Worm (Caenorhabditis elegans): ENCODE measurements around the gene asp-3.

The asp-3 gene

DNA sequence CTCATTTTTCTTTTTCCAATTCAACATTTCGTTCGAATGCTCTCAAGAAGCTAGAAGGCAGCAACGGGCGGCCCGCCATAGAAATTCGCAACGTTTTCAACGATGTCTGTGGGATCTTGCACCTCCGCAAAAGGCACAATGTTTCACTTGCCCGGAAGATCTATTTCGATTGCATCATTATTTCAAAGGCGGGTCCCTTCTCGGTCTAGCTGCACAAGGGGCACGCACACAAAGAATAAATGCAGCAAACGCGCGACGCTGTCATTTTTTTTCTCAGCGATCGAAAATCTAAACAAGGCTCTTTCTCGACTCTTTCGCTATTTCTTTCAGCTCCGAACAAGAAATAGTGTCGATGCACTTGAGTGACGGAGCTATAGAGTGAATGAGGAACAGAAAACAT is 45.9 kb upstream of the asp-3 start:
- no peak for TF ChIP-seq flt-1 (GFP tag; IDR thresholded peaks at IDR 0.05)
- TF ChIP-seq hmbx-1 (tag; optimal IDR thresholded peaks at IDR 0.05), result no peak
- TF ChIP-seq tbx-37 (GFP tag; conservative IDR thresholded peaks at IDR 0.05), result no peak
- TF ChIP-seq B0310.2 (tag; optimal IDR thresholded peaks at IDR 0.05), result no peak
- TF ChIP-seq aly-1 (tag; optimal IDR thresholded peaks at IDR 0.05), result no peak
- TF ChIP-seq scrt-1 (GFP tag; IDR thresholded peaks at IDR 0.05), result no peak
- TF ChIP-seq ama-1 (optimal IDR thresholded peaks at IDR 0.05), result no peak
- TF ChIP-seq sea-1 (GFP tag; conservative IDR thresholded peaks at IDR 0.05), result no peak
- no peak for TF ChIP-seq tra-4 (tag; optimal IDR thresholded peaks at IDR 0.05)
- TF ChIP-seq ceh-13 (GFP tag; optimal IDR thresholded peaks at IDR 0.05), result no peak
- no peak for TF ChIP-seq hnd-1 (tag; optimal IDR thresholded peaks at IDR 0.05)
- no peak for TF ChIP-seq hmg-4 (GFP tag; optimal IDR thresholded peaks at IDR 0.05)
- no peak for TF ChIP-seq ets-7 (tag; optimal IDR thresholded peaks at IDR 0.05)
- TF ChIP-seq tbx-11 (GFP tag; IDR thresholded peaks at IDR 0.05), result no peak
- no peak for TF ChIP-seq pes-1 (GFP tag; IDR thresholded peaks at IDR 0.05)
- no peak for TF ChIP-seq ceh-36 (tag; optimal IDR thresholded peaks at IDR 0.05)

- TF ChIP-seq pes-1 (GFP tag; IDR thresholded peaks at IDR 0.05), result no peak
Measured at ce11 chrX:6745515-6745914, 45.3 kb upstream of the asp-3 start.

- TF ChIP-seq tbx-37 (GFP tag; conservative IDR thresholded peaks at IDR 0.05) (no peak), ets-7 (tag; optimal IDR thresholded peaks at IDR 0.05) (no peak), ama-1 (optimal IDR thresholded peaks at IDR 0.05) (no peak), hnd-1 (tag; optimal IDR thresholded peaks at IDR 0.05) (no peak), tra-4 (tag; optimal IDR thresholded peaks at IDR 0.05) (no peak), B0310.2 (tag; optimal IDR thresholded peaks at IDR 0.05) (no peak), flt-1 (GFP tag; IDR thresholded peaks at IDR 0.05) (no peak), F13C5.2 (tag; optimal IDR thresholded peaks at IDR 0.05) (no peak), ceh-13 (GFP tag; optimal IDR thresholded peaks at IDR 0.05) (no peak), tbx-11 (GFP tag; IDR thresholded peaks at IDR 0.05) (no peak), scrt-1 (GFP tag; IDR thresholded peaks at IDR 0.05) (no peak), aly-1 (tag; optimal IDR thresholded peaks at IDR 0.05) (no peak), sea-1 (GFP tag; conservative IDR thresholded peaks at IDR 0.05) (no peak), pes-1 (GFP tag; IDR thresholded peaks at IDR 0.05) (no peak), hmbx-1 (tag; optimal IDR thresholded peaks at IDR 0.05) (no peak), ceh-36 (tag; optimal IDR thresholded peaks at IDR 0.05) (no peak), hmg-4 (GFP tag; optimal IDR thresholded peaks at IDR 0.05) (no peak)
Measured at ce11 chrX:6746849-6747248, 44.0 kb upstream of the asp-3 start.

DNA sequence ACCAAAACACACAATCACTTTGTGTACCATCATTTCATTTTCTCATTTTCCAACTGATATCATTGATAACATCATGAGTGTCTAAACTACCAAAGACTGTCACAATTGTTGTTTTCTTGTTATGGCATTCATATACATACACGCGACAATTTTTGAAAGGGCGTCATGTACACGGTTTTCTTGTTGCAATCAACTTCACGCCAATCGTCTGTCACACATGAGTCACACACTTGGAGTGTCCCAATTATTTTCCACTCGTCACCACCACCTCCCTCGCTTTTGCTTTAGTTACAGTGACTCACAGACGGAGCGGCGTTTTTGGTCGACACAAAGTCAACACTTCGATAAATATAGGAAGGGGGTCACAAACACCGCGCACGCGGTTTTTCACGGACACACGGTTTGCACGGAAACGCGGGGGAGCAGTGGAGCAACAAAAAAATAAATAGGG is 42.9 kb upstream of the asp-3 start:
- TF ChIP-seq tbx-37 (GFP tag; conservative IDR thresholded peaks at IDR 0.05), result no peak
- no peak for TF ChIP-seq scrt-1 (GFP tag; IDR thresholded peaks at IDR 0.05)
- TF ChIP-seq tbx-11 (GFP tag; IDR thresholded peaks at IDR 0.05), result no peak

- TF ChIP-seq hnd-1 (tag; optimal IDR thresholded peaks at IDR 0.05), result no peak
- TF ChIP-seq tbx-37 (GFP tag; conservative IDR thresholded peaks at IDR 0.05), result no peak
- no peak for TF ChIP-seq B0310.2 (tag; optimal IDR thresholded peaks at IDR 0.05)
- TF ChIP-seq sea-1 (GFP tag; conservative IDR thresholded peaks at IDR 0.05), result no peak
- TF ChIP-seq F13C5.2 (tag; optimal IDR thresholded peaks at IDR 0.05), result no peak
- no peak for TF ChIP-seq flt-1 (GFP tag; IDR thresholded peaks at IDR 0.05)
- TF ChIP-seq hmg-4 (GFP tag; optimal IDR thresholded peaks at IDR 0.05), result no peak
- TF ChIP-seq hmbx-1 (tag; optimal IDR thresholded peaks at IDR 0.05), result no peak
- no peak for TF ChIP-seq ama-1 (optimal IDR thresholded peaks at IDR 0.05)
- TF ChIP-seq pes-1 (GFP tag; IDR thresholded peaks at IDR 0.05), result no peak
- no peak for TF ChIP-seq aly-1 (tag; optimal IDR thresholded peaks at IDR 0.05)
- no peak for TF ChIP-seq tbx-11 (GFP tag; IDR thresholded peaks at IDR 0.05)
- TF ChIP-seq ets-7 (tag; optimal IDR thresholded peaks at IDR 0.05), result no peak
- TF ChIP-seq scrt-1 (GFP tag; IDR thresholded peaks at IDR 0.05), result no peak
- TF ChIP-seq ceh-36 (tag; optimal IDR thresholded peaks at IDR 0.05), result no peak
- TF ChIP-seq ceh-13 (GFP tag; optimal IDR thresholded peaks at IDR 0.05), result no peak
- TF ChIP-seq tra-4 (tag; optimal IDR thresholded peaks at IDR 0.05), result no peak
Measured at ce11 chrX:6749124-6749822, 41.6 kb upstream of the asp-3 start.

DNA sequence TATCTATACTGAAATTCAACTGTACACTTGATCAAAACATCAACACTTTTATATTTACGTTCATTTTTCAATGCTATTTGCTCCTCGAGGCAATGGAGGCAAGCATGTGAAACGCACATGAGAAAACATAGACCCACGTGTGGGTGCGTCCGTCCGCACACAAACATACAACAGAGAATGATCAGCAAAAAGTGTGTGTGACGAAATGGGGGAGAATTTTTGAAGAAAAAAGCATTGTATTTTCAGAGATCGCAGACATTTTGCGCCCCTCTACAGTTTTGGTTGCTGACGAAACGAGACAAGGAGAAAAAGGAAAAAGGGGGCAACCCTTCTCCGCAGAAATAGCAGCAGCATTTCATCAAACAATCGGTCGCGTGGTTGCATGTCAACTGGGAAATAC is 40.7 kb upstream of the asp-3 start:
- TF ChIP-seq aly-1 (tag; optimal IDR thresholded peaks at IDR 0.05) (no peak), tra-4 (tag; optimal IDR thresholded peaks at IDR 0.05) (no peak), flt-1 (GFP tag; IDR thresholded peaks at IDR 0.05) (no peak), hmg-4 (GFP tag; optimal IDR thresholded peaks at IDR 0.05) (no peak), tbx-37 (GFP tag; conservative IDR thresholded peaks at IDR 0.05) (no peak), scrt-1 (GFP tag; IDR thresholded peaks at IDR 0.05) (no peak), pes-1 (GFP tag; IDR thresholded peaks at IDR 0.05) (no peak), ama-1 (optimal IDR thresholded peaks at IDR 0.05) (no peak), tbx-11 (GFP tag; IDR thresholded peaks at IDR 0.05) (no peak), sea-1 (GFP tag; conservative IDR thresholded peaks at IDR 0.05) (no peak), ceh-36 (tag; optimal IDR thresholded peaks at IDR 0.05) (no peak), B0310.2 (tag; optimal IDR thresholded peaks at IDR 0.05) (no peak)

ce11 chrX:6761211-6761610 is 29.7 kb upstream of the asp-3 start:
- TF ChIP-seq hmg-4 (GFP tag; optimal IDR thresholded peaks at IDR 0.05) (no peak), B0310.2 (tag; optimal IDR thresholded peaks at IDR 0.05) (no peak), tra-4 (tag; optimal IDR thresholded peaks at IDR 0.05) (no peak), ceh-13 (GFP tag; optimal IDR thresholded peaks at IDR 0.05) (no peak), aly-1 (tag; optimal IDR thresholded peaks at IDR 0.05) (no peak), hnd-1 (tag; optimal IDR thresholded peaks at IDR 0.05) (no peak), tbx-11 (GFP tag; IDR thresholded peaks at IDR 0.05) (no peak), ceh-36 (tag; optimal IDR thresholded peaks at IDR 0.05) (no peak), sea-1 (GFP tag; conservative IDR thresholded peaks at IDR 0.05) (no peak), ets-7 (tag; optimal IDR thresholded peaks at IDR 0.05) (no peak), F13C5.2 (tag; optimal IDR thresholded peaks at IDR 0.05) (no peak), flt-1 (GFP tag; IDR thresholded peaks at IDR 0.05) (no peak), ama-1 (optimal IDR thresholded peaks at IDR 0.05) (no peak), tbx-37 (GFP tag; conservative IDR thresholded peaks at IDR 0.05) (no peak), pes-1 (GFP tag; IDR thresholded peaks at IDR 0.05) (no peak), hmbx-1 (tag; optimal IDR thresholded peaks at IDR 0.05) (no peak), scrt-1 (GFP tag; IDR thresholded peaks at IDR 0.05) (no peak)
